Fruit fly (Drosophila melanogaster) whole organism, pupa: ENCODE measurements around the gene Hsp67Ba.

Experiments used
- CG10348 ChIP-seq: fragments of 200-800 bp; sonication (Bioruptor generic); IDR thresholded peaks from 2 replicates; pipeline ENCODE4 v1.3.6; 2022; ENCODE audit warnings: missing biosample characterization, missing genetic modification characterization
- CG12605 ChIP-seq: fragments of 200-800 bp; sonication (Bioruptor generic); IDR thresholded peaks from 2 replicates; pipeline ENCODE4 v1.3.6; 2022; ENCODE audit warnings: missing biosample characterization, missing genetic modification characterization
- CG13204 ChIP-seq: fragments of 200-800 bp; sonication (Bioruptor generic); optimal IDR thresholded peaks from 2 replicates; lab custom pipeline; 2018; ENCODE audit warnings: missing biosample characterization, mild to moderate bottlenecking, missing genetic modification characterization, moderate library complexity
- CG14655 ChIP-seq: fragments of 200-800 bp; sonication (Bioruptor generic); optimal IDR thresholded peaks from 3 replicates; lab custom pipeline; 2017; ENCODE audit warnings: mild to moderate bottlenecking, missing biosample characterization, missing genetic modification reagents, missing genetic modification characterization
- CG15710 ChIP-seq: fragments of 200-800 bp; sonication (Bioruptor generic); optimal IDR thresholded peaks from 2 replicates; lab custom pipeline; 2018; ENCODE audit warnings: missing biosample characterization, mild to moderate bottlenecking, missing genetic modification characterization, moderate library complexity
- CG17806 ChIP-seq: fragments of 200-800 bp; sonication (Bioruptor generic); optimal IDR thresholded peaks from 2 replicates; lab custom pipeline; 2018; ENCODE audit warnings: missing biosample characterization, mild to moderate bottlenecking, missing genetic modification characterization, moderate library complexity
- CG32121 ChIP-seq: fragments of 200-800 bp; sonication (Bioruptor generic); IDR thresholded peaks from 2 replicates; pipeline ENCODE4 v1.3.6; 2022; ENCODE audit warnings: missing biosample characterization, missing genetic modification characterization
- CG34367 ChIP-seq: fragments of 200-800 bp; sonication (Bioruptor generic); optimal IDR thresholded peaks from 2 replicates; lab custom pipeline; 2018; ENCODE audit warnings: missing biosample characterization, mild to moderate bottlenecking, missing genetic modification characterization
- CG4496 ChIP-seq: fragments of 200-800 bp; sonication (Bioruptor generic); IDR thresholded peaks from 3 replicates; pipeline ENCODE4 v1.3.6; 2022; ENCODE audit warnings: missing biosample characterization, missing genetic modification characterization
- CG8159 ChIP-seq: fragments of 200-800 bp; sonication (Bioruptor generic); optimal IDR thresholded peaks from 3 replicates; lab custom pipeline; 2018; ENCODE audit warnings: missing biosample characterization, mild to moderate bottlenecking, missing genetic modification characterization, moderate library complexity
- CG8301 ChIP-seq: fragments of 200-800 bp; sonication (Bioruptor generic); optimal IDR thresholded peaks from 2 replicates; lab custom pipeline; 2018; ENCODE audit warnings: missing biosample characterization, mild to moderate bottlenecking, missing genetic modification characterization
- CG9948 ChIP-seq: fragments of 200-800 bp; sonication (Bioruptor generic); optimal IDR thresholded peaks from 2 replicates; lab custom pipeline; 2018; ENCODE audit warnings: missing biosample characterization, mild to moderate bottlenecking, missing genetic modification characterization, moderate library complexity
- D1 ChIP-seq: fragments of 200-800 bp; sonication (Bioruptor generic); optimal IDR thresholded peaks from 2 replicates; lab custom pipeline; 2018; ENCODE audit warnings: missing biosample characterization, mild to moderate bottlenecking, missing genetic modification characterization, moderate library complexity
- EcR ChIP-seq: fragments of 200-800 bp; sonication (Bioruptor generic); optimal IDR thresholded peaks from 3 replicates; lab custom pipeline; 2019; ENCODE audit warnings: missing biosample characterization, missing genetic modification characterization, mild to moderate bottlenecking, moderate library complexity, missing genetic modification reagents
- Ets98B ChIP-seq: fragments of 200-800 bp; sonication (Bioruptor generic); IDR thresholded peaks from 2 replicates; pipeline ENCODE4 v1.3.6; 2022; ENCODE audit warnings: missing biosample characterization, missing genetic modification characterization
- Pif1A ChIP-seq: fragments of 200-800 bp; sonication (Bioruptor generic); optimal IDR thresholded peaks from 3 replicates; lab custom pipeline; 2016; ENCODE audit warnings: missing biosample characterization, missing genetic modification characterization
- Pif1B ChIP-seq: fragments of 200-800 bp; sonication (Bioruptor generic); optimal IDR thresholded peaks from 3 replicates; lab custom pipeline; 2016; ENCODE audit warnings: missing biosample characterization, missing genetic modification characterization
- Snoo ChIP-seq: fragments of 200-800 bp; sonication (Bioruptor generic); optimal IDR thresholded peaks from 3 replicates; lab custom pipeline; 2017; ENCODE audit warnings: missing biosample characterization, mild to moderate bottlenecking, missing genetic modification characterization, inconsistent platforms
- fd96Ca ChIP-seq: fragments of 200-800 bp; sonication (Bioruptor generic); IDR thresholded peaks from 3 replicates; pipeline ENCODE4 v1.3.6; 2022; ENCODE audit warnings: missing biosample characterization, missing genetic modification characterization
- gl ChIP-seq: fragments of 200-800 bp; sonication (Bioruptor generic); optimal IDR thresholded peaks from 2 replicates; lab custom pipeline; 2018; ENCODE audit warnings: missing biosample characterization, mild to moderate bottlenecking, missing genetic modification characterization
- rn ChIP-seq: fragments of 200-800 bp; sonication (Bioruptor generic); IDR thresholded peaks from 2 replicates; pipeline ENCODE4 v1.3.6; 2022; ENCODE audit warnings: missing biosample characterization, missing genetic modification characterization

The Hsp67Ba gene

dm6 chr3L:9361894-9362293, 17.4 kb downstream of the Hsp67Ba start, which contains the start of gene CG34456:
TSS of gene CG34456 (plus strand) at chr3L:9362108.
- TF ChIP-seq CG4496 (0 out of 3 replicates have a peak, but pooled peaks have one; percentile 41), CG14655 (GFP tag; lab: Kevin White, UChicago) (no peak), Ets98B (GFP tag; lab: Robert Waterston, UW) (no peak), CG15710 (tag; lab: Kevin White, UChicago) (no peak), D1 (tag; lab: Kevin White, UChicago) (no peak), CG8159 (tag; lab: Kevin White, UChicago) (no peak), EcR (peak; percentile 20)

DNA sequence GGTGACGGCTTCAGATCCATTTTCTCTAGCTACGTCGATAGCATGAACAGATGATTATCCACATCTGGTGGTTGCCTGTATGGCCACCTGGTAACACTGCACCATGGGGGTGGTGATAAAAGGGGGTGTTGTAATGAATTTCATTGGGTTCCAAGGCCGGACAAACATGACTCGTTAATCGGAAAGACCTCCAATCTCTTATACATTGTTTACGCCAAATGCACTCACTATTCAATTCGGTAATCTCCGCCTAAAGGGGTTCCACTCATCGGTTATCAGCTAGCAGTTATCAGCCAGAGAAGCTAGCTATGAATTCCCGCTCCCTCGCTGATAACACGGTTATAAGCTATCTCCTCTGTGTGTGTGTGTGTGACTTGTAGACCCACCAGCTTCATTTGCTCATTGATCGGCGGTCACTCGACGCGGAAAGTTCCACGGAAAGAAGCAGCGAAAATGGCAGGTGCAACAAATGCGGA, 19.1 kb downstream of the Hsp67Ba start, which contains the start of gene Pdxk:
TSS of gene Pdxk (plus strand) at position 100 of the 476 bp plus-strand sequence.
- TF ChIP-seq CG12605 (GFP tag; lab: Robert Waterston, UW): no peak
- TF ChIP-seq CG8159 (tag; lab: Kevin White, UChicago): no peak
- no peak for TF ChIP-seq Pif1B (GFP tag; lab: Kevin White, UChicago)
- TF ChIP-seq CG32121: 0 out of 2 replicates have a peak, but pooled peaks have one; percentile 31
- no peak for TF ChIP-seq CG9948 (tag; lab: Kevin White, UChicago)
- TF ChIP-seq CG14655 (GFP tag; lab: Kevin White, UChicago): no peak
- no peak for TF ChIP-seq CG17806 (tag; lab: Kevin White, UChicago)
- peak; percentile 26; the same call in 1 of the 2 replicates for TF ChIP-seq Ets98B (GFP tag; lab: Robert Waterston, UW)
- TF ChIP-seq Snoo (tag; lab: Kevin White, UChicago): peak; percentile 2
- peak; percentile 66 for TF ChIP-seq EcR
- no peak for TF ChIP-seq fd96Ca (GFP tag; lab: Robert Waterston, UW)
- no peak for TF ChIP-seq D1 (tag; lab: Kevin White, UChicago)
- TF ChIP-seq rn (GFP tag; lab: Robert Waterston, UW): no peak
- peak; percentile 38 for TF ChIP-seq gl (tag; lab: Kevin White, UChicago)
- TF ChIP-seq CG13204 (GFP tag; lab: Kevin White, UChicago): peak; percentile 13
- TF ChIP-seq CG4496: peak; percentile 28; the same call in 1 of the 3 replicates
- no peak for TF ChIP-seq CG34367 (tag; lab: Kevin White, UChicago)
- TF ChIP-seq Pif1A: no peak
- no peak for TF ChIP-seq CG8301 (tag; lab: Kevin White, UChicago)
- TF ChIP-seq CG15710 (tag; lab: Kevin White, UChicago): no peak
- TF ChIP-seq CG10348 (GFP tag; lab: Robert Waterston, UW): no peak

DNA sequence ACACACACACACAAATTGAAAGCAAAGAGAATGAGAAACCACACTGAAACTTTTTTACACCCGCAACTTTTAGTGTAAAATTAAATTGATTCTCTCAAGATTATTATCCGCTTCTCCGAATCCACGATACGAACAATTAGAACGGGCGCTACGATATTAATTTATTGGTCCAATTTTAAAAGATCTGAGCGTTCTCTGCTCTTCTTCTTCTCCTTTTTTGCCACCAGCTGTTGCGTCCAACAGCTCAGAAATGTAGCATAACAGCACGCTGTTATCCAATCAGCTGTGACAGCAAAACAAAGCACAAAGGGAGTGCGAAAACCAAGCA, 20.7 kb downstream of the Hsp67Ba start, which contains the start of the genes UGP and Svip:
TSS of gene UGP (minus strand) at position 223 of the 328 bp plus-strand sequence.
TSS of gene Svip (plus strand) at position 287 of the 328 bp plus-strand sequence.
- TF ChIP-seq EcR (no peak), Ets98B (GFP tag; lab: Robert Waterston, UW) (peak; percentile 68), CG4496 (peak; percentile 68; the same call in 2 of the 3 replicates), CG8159 (tag; lab: Kevin White, UChicago) (no peak), CG17806 (tag; lab: Kevin White, UChicago) (peak; percentile 4), gl (tag; lab: Kevin White, UChicago) (peak; percentile 21), CG9948 (tag; lab: Kevin White, UChicago) (no peak), fd96Ca (GFP tag; lab: Robert Waterston, UW) (peak; percentile 73), CG34367 (tag; lab: Kevin White, UChicago) (no peak), CG13204 (GFP tag; lab: Kevin White, UChicago) (no peak), D1 (tag; lab: Kevin White, UChicago) (no peak), Pif1A (peak; percentile 27), CG8301 (tag; lab: Kevin White, UChicago) (peak; percentile 17), CG12605 (GFP tag; lab: Robert Waterston, UW) (peak; percentile 55; the same call in 1 of the 2 replicates), CG32121 (peak; percentile 56), CG15710 (tag; lab: Kevin White, UChicago) (peak; percentile 3), Snoo (tag; lab: Kevin White, UChicago) (no peak), CG14655 (GFP tag; lab: Kevin White, UChicago) (no peak), rn (GFP tag; lab: Robert Waterston, UW) (no peak), CG10348 (GFP tag; lab: Robert Waterston, UW) (no peak), Pif1B (GFP tag; lab: Kevin White, UChicago) (peak; percentile 47)

dm6 chr3L:9357830-9358712, 21.3 kb downstream of the Hsp67Ba start:
- TF ChIP-seq Snoo (tag; lab: Kevin White, UChicago) (no peak), rn (GFP tag; lab: Robert Waterston, UW) (no peak), CG34367 (tag; lab: Kevin White, UChicago) (peak; percentile 21), CG32121 (peak; percentile 51; the same call in 1 of the 2 replicates), CG13204 (GFP tag; lab: Kevin White, UChicago) (no peak), Ets98B (GFP tag; lab: Robert Waterston, UW) (peak; percentile 53), Pif1A (peak; percentile 18), CG8301 (tag; lab: Kevin White, UChicago) (peak; percentile 30), CG10348 (GFP tag; lab: Robert Waterston, UW) (no peak), CG9948 (tag; lab: Kevin White, UChicago) (peak; percentile 11), CG15710 (tag; lab: Kevin White, UChicago) (peak; percentile 52), D1 (tag; lab: Kevin White, UChicago) (no peak), CG8159 (tag; lab: Kevin White, UChicago) (peak; percentile 31), Pif1B (GFP tag; lab: Kevin White, UChicago) (peak; percentile 51), CG17806 (tag; lab: Kevin White, UChicago) (peak; percentile 31), CG4496 (peak; percentile 65), EcR (no peak), CG12605 (GFP tag; lab: Robert Waterston, UW) (peak; percentile 72), CG14655 (GFP tag; lab: Kevin White, UChicago) (peak; percentile 71), gl (tag; lab: Kevin White, UChicago) (peak; percentile 75), fd96Ca (GFP tag; lab: Robert Waterston, UW) (no peak)
